Worm (Caenorhabditis elegans) whole organism, young adult: Measurements from ENCODE around the gene R09E12.9.

Source experiments
- B0035.1 ChIP-seq: sonication (generic microtip); optimal IDR thresholded peaks from 2 replicates; lab custom pipeline; 2016; ENCODE audit warnings: missing genetic modification characterization, mild to moderate bottlenecking, missing compliant biosample characterization, missing genotype, missing genetic modification reagents
- B0336.3 ChIP-seq: fragments of 200-800 bp; sonication (Bioruptor generic); IDR thresholded peaks from 2 replicates; pipeline ENCODE4 v1.3.6; 2022; ENCODE audit warnings: missing genetic modification characterization, missing compliant biosample characterization
- C06A6.2 ChIP-seq: fragments of 200-800 bp; sonication (Bioruptor generic); conservative IDR thresholded peaks from 2 replicates; pipeline ENCODE4 v1.3.6; 2022; ENCODE audit warnings: missing genetic modification characterization, missing compliant biosample characterization
- C17E4.6 ChIP-seq: fragments of 200-800 bp; sonication (Bioruptor generic); IDR thresholded peaks from 2 replicates; pipeline ENCODE4 v1.3.6; 2022; ENCODE audit warnings: missing genetic modification reagents, missing genetic modification characterization, missing compliant biosample characterization
- F39B2.1 ChIP-seq: fragments of 200-800 bp; sonication (Bioruptor generic); IDR thresholded peaks from 2 replicates; pipeline ENCODE4 v1.3.6; 2022; ENCODE audit warnings: missing genetic modification reagents, missing genetic modification characterization, missing compliant biosample characterization
- F57C9.4 ChIP-seq: sonication (generic microtip); optimal IDR thresholded peaks from 2 replicates; lab custom pipeline; 2017; ENCODE audit warnings: mild to moderate bottlenecking, missing genetic modification characterization, missing compliant biosample characterization
- K12H6.12 ChIP-seq: fragments of 200-800 bp; sonication (Bioruptor generic); optimal IDR thresholded peaks from 2 replicates; lab custom pipeline; 2018; ENCODE audit warnings: mild to moderate bottlenecking, missing genetic modification characterization, missing compliant biosample characterization
- Y53F4B.3 ChIP-seq: fragments of 200-800 bp; sonication (Bioruptor generic); IDR thresholded peaks from 2 replicates; pipeline ENCODE4 v1.3.6; 2022; ENCODE audit warnings: missing genetic modification reagents, missing genetic modification characterization, missing compliant biosample characterization
- Y53G8AR.9 ChIP-seq: fragments of 200-800 bp; sonication (Bioruptor generic); conservative IDR thresholded peaks from 2 replicates; pipeline ENCODE4 v1.3.6; 2022; ENCODE audit warnings: missing genetic modification reagents, missing genetic modification characterization, missing compliant biosample characterization
- Y56A3A.18 ChIP-seq: fragments of 200-800 bp; sonication (Bioruptor generic); IDR thresholded peaks from 2 replicates; pipeline ENCODE4 v1.3.6; 2022; ENCODE audit warnings: missing genetic modification reagents, missing genetic modification characterization, missing compliant biosample characterization
- Y95B8A.8 ChIP-seq: fragments of 200-800 bp; sonication (Bioruptor generic); IDR thresholded peaks from 2 replicates; pipeline ENCODE4 v1.3.6; 2022; ENCODE audit warnings: missing genetic modification reagents, missing genetic modification characterization, missing compliant biosample characterization
- ZK185.1 ChIP-seq: sonication (generic microtip); optimal IDR thresholded peaks from 2 replicates; lab custom pipeline; 2016; ENCODE audit warnings: mild to moderate bottlenecking, missing genetic modification characterization, missing compliant biosample characterization; ENCODE audit not compliant: poor library complexity, severe bottlenecking
- ama-1 ChIP-seq, 3 experiments: fragments of 150-350 bp in 1 of 3; sonication (generic microtip) in 2 of 3; optimal IDR thresholded peaks; 2 replicates each; lab custom pipeline; 2014 to 2018; ENCODE audit warnings: missing biosample characterization in 2 of 3, missing genetic modification characterization in 2 of 3, missing genetic modification reagents in 2 of 3
- aptf-3 ChIP-seq: fragments of 200-800 bp; sonication (Bioruptor generic); IDR thresholded peaks from 2 replicates; pipeline ENCODE4 v1.3.6; 2022; ENCODE audit warnings: missing genetic modification characterization, missing compliant biosample characterization
- atf-7 ChIP-seq: sonication (generic microtip); optimal IDR thresholded peaks from 2 replicates; lab custom pipeline; 2017; ENCODE audit warnings: mild to moderate bottlenecking, missing genetic modification characterization, missing compliant biosample characterization
- athp-1 ChIP-seq: sonication (generic microtip); optimal IDR thresholded peaks from 2 replicates; lab custom pipeline; 2017; ENCODE audit warnings: mild to moderate bottlenecking, missing genetic modification characterization, missing compliant biosample characterization
- attf-3 ChIP-seq: fragments of 200-800 bp; sonication (Bioruptor generic); conservative IDR thresholded peaks from 2 replicates; pipeline ENCODE4 v1.3.6; 2022; ENCODE audit warnings: missing genetic modification reagents, missing genetic modification characterization, missing compliant biosample characterization
- cebp-1 ChIP-seq, 2 experiments: fragments of 200-800 bp in 1 of 2; sonication (Bioruptor generic) in 1 of 2; sonication (generic microtip) in 1 of 2; IDR thresholded peaks in 1 of 2; optimal IDR thresholded peaks in 1 of 2; 2 replicates each; pipeline versions ENCODE4 v1.3.6 to Lab custom; 2017 to 2022; ENCODE audit warnings: missing compliant biosample characterization in 2 of 2, missing genetic modification characterization in 2 of 2, mild to moderate bottlenecking in 1 of 2, missing genetic modification reagents in 1 of 2, moderate library complexity in 1 of 2
- ceh-100 ChIP-seq: fragments of 200-800 bp; sonication (Bioruptor generic); IDR thresholded peaks from 2 replicates; pipeline ENCODE4 v1.3.6; 2022; ENCODE audit warnings: missing genetic modification reagents, missing genetic modification characterization, missing compliant biosample characterization
- ceh-79 ChIP-seq: sonication (generic microtip); optimal IDR thresholded peaks from 2 replicates; lab custom pipeline; 2017; ENCODE audit warnings: mild to moderate bottlenecking, missing genetic modification characterization, missing compliant biosample characterization
- dox-1 ChIP-seq: fragments of 200-800 bp; sonication (Bioruptor generic); IDR thresholded peaks from 2 replicates; pipeline ENCODE4 v1.3.6; 2022; ENCODE audit warnings: missing genetic modification reagents, missing genetic modification characterization, missing compliant biosample characterization
- dpl-1 ChIP-seq: fragments of 150-350 bp; optimal IDR thresholded peaks from 2 replicates; lab custom pipeline; 2014; ENCODE audit warnings: missing biosample characterization, missing genetic modification reagents, missing genetic modification characterization
- egl-44 ChIP-seq: fragments of 200-800 bp; sonication (Bioruptor generic); IDR thresholded peaks from 2 replicates; pipeline ENCODE4 v1.3.6; 2022; ENCODE audit warnings: missing genetic modification reagents, missing genetic modification characterization, missing compliant biosample characterization
- ets-4 ChIP-seq: fragments of 200-800 bp; sonication (Bioruptor generic); optimal IDR thresholded peaks from 2 replicates; lab custom pipeline; 2018; ENCODE audit warnings: mild to moderate bottlenecking, missing genetic modification characterization, missing compliant biosample characterization
- fkh-3 ChIP-seq: sonication (generic microtip); optimal IDR thresholded peaks from 2 replicates; lab custom pipeline; 2016; ENCODE audit warnings: mild to moderate bottlenecking, missing genetic modification characterization, missing compliant biosample characterization
- gei-17 ChIP-seq: fragments of 200-800 bp; sonication (Bioruptor generic); optimal IDR thresholded peaks from 2 replicates; lab custom pipeline; 2018; ENCODE audit warnings: mild to moderate bottlenecking, missing genetic modification characterization, missing compliant biosample characterization
- hmg-1.2 ChIP-seq: fragments of 200-800 bp; sonication (Bioruptor generic); IDR thresholded peaks from 2 replicates; pipeline ENCODE4 v1.3.6; 2022; ENCODE audit warnings: missing genetic modification reagents, missing genetic modification characterization, missing compliant biosample characterization
- hmg-20 ChIP-seq: fragments of 200-800 bp; sonication (Bioruptor generic); IDR thresholded peaks from 2 replicates; pipeline ENCODE4 v1.3.6; 2022; ENCODE audit warnings: missing genetic modification reagents, missing genetic modification characterization, missing compliant biosample characterization
- hrde-1 ChIP-seq: sonication (generic microtip); optimal IDR thresholded peaks from 2 replicates; lab custom pipeline; 2016; ENCODE audit warnings: missing genetic modification characterization, mild to moderate bottlenecking, missing compliant biosample characterization, moderate library complexity, missing genotype, missing genetic modification reagents, borderline replicate concordance
- lin-26 ChIP-seq: fragments of 200-800 bp; sonication (Bioruptor generic); IDR thresholded peaks from 2 replicates; pipeline ENCODE4 v1.3.6; 2022; ENCODE audit warnings: missing genetic modification reagents, missing genetic modification characterization, missing compliant biosample characterization
- lin-54 ChIP-seq: fragments of 200-800 bp; sonication (Bioruptor generic); optimal IDR thresholded peaks from 2 replicates; lab custom pipeline; 2018; ENCODE audit warnings: mild to moderate bottlenecking, missing genetic modification characterization, missing compliant biosample characterization
- lir-1 ChIP-seq: fragments of 200-800 bp; sonication (Bioruptor generic); conservative IDR thresholded peaks from 2 replicates; pipeline ENCODE4 v1.3.6; 2022; ENCODE audit warnings: missing genetic modification reagents, missing genetic modification characterization, missing compliant biosample characterization
- madf-8 ChIP-seq: fragments of 200-800 bp; sonication (Bioruptor generic); conservative IDR thresholded peaks from 2 replicates; pipeline ENCODE4 v1.3.6; 2022; ENCODE audit warnings: missing genetic modification reagents, missing genetic modification characterization, missing compliant biosample characterization
- mes-4 ChIP-seq: sonication (generic microtip); optimal IDR thresholded peaks from 2 replicates; lab custom pipeline; 2016; ENCODE audit warnings: missing genotype, missing genetic modification characterization, missing compliant biosample characterization
- nhr-120 ChIP-seq: fragments of 200-800 bp; sonication (Bioruptor generic); IDR thresholded peaks from 2 replicates; pipeline ENCODE4 v1.3.6; 2022; ENCODE audit warnings: missing genetic modification characterization, missing compliant biosample characterization
- nhr-80 ChIP-seq: sonication (generic microtip); optimal IDR thresholded peaks from 2 replicates; lab custom pipeline; 2016; ENCODE audit warnings: missing genetic modification characterization, missing compliant biosample characterization
- pbrm-1 ChIP-seq: fragments of 200-800 bp; sonication (Bioruptor generic); IDR thresholded peaks from 2 replicates; pipeline ENCODE4 v1.3.6; 2022; ENCODE audit warnings: missing genetic modification reagents, missing genetic modification characterization, missing compliant biosample characterization
- pha-4 ChIP-seq: fragments of 150-350 bp; sonication (generic microtip); optimal IDR thresholded peaks from 2 replicates; lab custom pipeline; 2014; ENCODE audit warnings: missing biosample characterization, missing genetic modification reagents, missing genetic modification characterization
- rcor-1 ChIP-seq: fragments of 200-800 bp; sonication (Bioruptor generic); IDR thresholded peaks from 2 replicates; pipeline ENCODE4 v1.3.6; 2022; ENCODE audit warnings: missing genetic modification reagents, missing genetic modification characterization, missing compliant biosample characterization
- sdz-38 ChIP-seq: sonication (generic microtip); optimal IDR thresholded peaks from 2 replicates; lab custom pipeline; 2016; ENCODE audit warnings: missing genotype, missing genetic modification characterization, missing compliant biosample characterization
- snpc-3.4 ChIP-seq: sonication (generic microtip); optimal IDR thresholded peaks from 2 replicates; lab custom pipeline; 2017; ENCODE audit warnings: missing genetic modification characterization, mild to moderate bottlenecking, missing compliant biosample characterization, antibody characterized with exemption, moderate library complexity, missing genotype, missing genetic modification reagents
- tbp1 ChIP-seq: fragments of 200-800 bp; sonication (Bioruptor generic); optimal IDR thresholded peaks from 2 replicates; lab custom pipeline; 2018; ENCODE audit warnings: mild to moderate bottlenecking, missing genetic modification characterization, missing compliant biosample characterization
- tbx-9 ChIP-seq: sonication (generic microtip); optimal IDR thresholded peaks from 2 replicates; lab custom pipeline; 2016; ENCODE audit warnings: borderline replicate concordance, missing genetic modification characterization, inconsistent platforms, missing compliant biosample characterization
- unc-130 ChIP-seq: sonication (generic microtip); optimal IDR thresholded peaks from 2 replicates; lab custom pipeline; 2016; ENCODE audit warnings: missing genetic modification reagents, missing genetic modification characterization, missing compliant biosample characterization
- unc-62 ChIP-seq: fragments of 150-350 bp; optimal IDR thresholded peaks from 2 replicates; lab custom pipeline; 2014; ENCODE audit warnings: missing biosample characterization, missing genetic modification reagents, missing genetic modification characterization
- ztf-25 ChIP-seq: fragments of 200-800 bp; sonication (Bioruptor generic); IDR thresholded peaks from 2 replicates; pipeline ENCODE4 v1.3.6; 2022; ENCODE audit warnings: missing genetic modification reagents, missing genetic modification characterization, missing compliant biosample characterization
- ztf-26 ChIP-seq: sonication (generic microtip); optimal IDR thresholded peaks from 2 replicates; lab custom pipeline; 2017; ENCODE audit warnings: missing genetic modification characterization, missing compliant biosample characterization
- ztf-6 ChIP-seq: fragments of 200-800 bp; sonication (Bioruptor generic); IDR thresholded peaks from 2 replicates; pipeline ENCODE4 v1.3.6; 2022; ENCODE audit warnings: missing genetic modification reagents, missing genetic modification characterization, missing compliant biosample characterization

The R09E12.9 gene

DNA sequence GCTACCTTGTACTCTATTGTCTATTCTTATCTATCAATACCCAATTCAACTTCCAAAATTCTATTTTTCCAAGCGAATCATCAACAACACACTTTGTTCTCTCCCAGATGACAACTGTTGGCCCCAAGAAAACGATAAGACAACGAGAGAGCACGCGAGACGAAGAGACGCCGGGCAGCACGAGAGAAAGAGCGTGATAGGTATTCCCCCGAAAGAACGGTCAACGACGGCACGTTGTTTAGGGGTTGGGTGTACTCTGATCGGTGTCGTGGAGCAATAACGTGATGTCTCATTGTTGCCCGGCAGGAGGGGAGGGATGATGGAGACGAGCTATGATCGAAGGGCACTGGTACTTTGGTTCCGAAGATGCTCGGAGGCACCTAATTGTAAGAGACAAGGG, 46.1 kb upstream of the R09E12.9 start (continued):
- TF ChIP-seq hmg-20 (no peak), hrde-1 (tag; lab: Kevin White, UChicago) (no peak), tbx-9 (tag; lab: Kevin White, UChicago) (no peak), atf-7 (tag; lab: Kevin White, UChicago) (peak; percentile 93), Y53G8AR.9 (peak; percentile 75; the same call in 1 of the 2 replicates), attf-3 (GFP tag; lab: Robert Waterston, UW) (no peak), fkh-3 (tag; lab: Kevin White, UChicago) (no peak), hmg-1.2 (peak; percentile 85), lin-26 (GFP tag; lab: Robert Waterston, UW) (peak; percentile 73), sdz-38 (tag; lab: Kevin White, UChicago) (no peak), rcor-1 (GFP tag; lab: Robert Waterston, UW) (peak; percentile 47; the same call in 1 of the 2 replicates), ceh-100 (no peak), B0336.3 (peak; percentile 96), pbrm-1 (peak; percentile 77), dox-1 (GFP tag; lab: Robert Waterston, UW) (peak; percentile 60; the same call in 1 of the 2 replicates), aptf-3 (GFP tag; lab: Robert Waterston, UW) (no peak), ama-1 (optimal IDR thresholded peaks at IDR 0.05; lab: Kevin White, UChicago) (peak; percentile 1), ama-1 (GFP tag; optimal IDR thresholded peaks at IDR 0.05; lab: Kevin White, UChicago) (no peak), lir-1 (GFP tag; lab: Robert Waterston, UW) (peak; percentile 73), Y95B8A.8 (peak; percentile 74; the same call in 1 of the 2 replicates), cebp-1 (GFP tag; IDR thresholded peaks at IDR 0.05; lab: Robert Waterston, UW) (peak; percentile 33; the same call in 1 of the 2 replicates), cebp-1 (tag; optimal IDR thresholded peaks at IDR 0.05; lab: Kevin White, UChicago) (peak; percentile 89), mes-4 (no peak), gei-17 (GFP tag; lab: Kevin White, UChicago) (peak; percentile 55), unc-62 (peak; percentile 83), K12H6.12 (tag; lab: Kevin White, UChicago) (peak; percentile 71), nhr-120 (GFP tag; lab: Robert Waterston, UW) (no peak), athp-1 (tag; lab: Kevin White, UChicago) (peak; percentile 18), snpc-3.4 (tag; lab: Kevin White, UChicago) (no peak), ets-4 (GFP tag; lab: Kevin White, UChicago) (peak; percentile 84), C17E4.6 (GFP tag; lab: Robert Waterston, UW) (no peak), C06A6.2 (peak; percentile 84), unc-130 (GFP tag; lab: Kevin White, UChicago) (no peak), ztf-26 (tag; lab: Kevin White, UChicago) (peak; percentile 83), ZK185.1 (peak; percentile 73), F39B2.1 (GFP tag; lab: Robert Waterston, UW) (no peak), pha-4 (tag; lab: Kevin White, UChicago) (peak; percentile 93), nhr-80 (tag; lab: Kevin White, UChicago) (peak; percentile 97), F57C9.4 (tag; lab: Kevin White, UChicago) (no peak), ceh-79 (tag; lab: Kevin White, UChicago) (no peak), madf-8 (GFP tag; lab: Robert Waterston, UW) (no peak), ztf-25 (GFP tag; lab: Robert Waterston, UW) (no peak), ztf-6 (no peak), dpl-1 (GFP tag; lab: Kevin White, UChicago) (no peak), egl-44 (peak; percentile 88; the same call in 1 of the 2 replicates), tbp1 (peak; percentile 63), B0035.1 (tag; lab: Kevin White, UChicago) (peak; percentile 32), lin-54 (GFP tag; lab: Kevin White, UChicago) (peak; percentile 61), Y56A3A.18 (GFP tag; lab: Robert Waterston, UW) (peak; percentile 46; the same call in 1 of the 2 replicates), Y53F4B.3 (GFP tag; lab: Robert Waterston, UW) (no peak)
